Fruit fly (Drosophila melanogaster) whole organism: Measurements from ENCODE around the gene CG31077.

Experiments
- CG8478 ChIP-seq: fragments of >200 bp; optimal IDR thresholded peaks from 2 replicates; lab custom pipeline; 2018; ENCODE audit warnings: inconsistent platforms
- Dll ChIP-seq: fragments of >200 bp; optimal IDR thresholded peaks from 2 replicates; lab custom pipeline; 2017
- EcR ChIP-seq, 2 experiments: fragments of >200 bp; optimal IDR thresholded peaks; 2 replicates each; lab custom pipeline; 2017; ENCODE audit warnings: missing biosample characterization in 2 of 2, missing genetic modification characterization in 2 of 2, missing genetic modification reagents in 2 of 2
- pan ChIP-seq: fragments of >200 bp; optimal IDR thresholded peaks from 2 replicates; lab custom pipeline; 2017
- psq ChIP-seq: fragments of >200 bp; optimal IDR thresholded peaks from 2 replicates; lab custom pipeline; 2017
- usp ChIP-seq: fragments of >200 bp; optimal IDR thresholded peaks from 2 replicates; lab custom pipeline; 2017; ENCODE audit warnings: missing biosample characterization, missing genetic modification characterization, mixed read lengths

CG31077 gene

dm6 chr3R:26987455-26987854 lies 12.1 kb upstream of the CG31077 start:
- no peak for TF ChIP-seq Dll (lab: Kevin White, UChicago)
- no peak for TF ChIP-seq pan (lab: Kevin White, UChicago)
- no peak for TF ChIP-seq psq
- no peak for TF ChIP-seq EcR (GFP tag; optimal IDR thresholded peaks at IDR 0.05; lab: Kevin White, UChicago)
- TF ChIP-seq usp (GFP tag; lab: Kevin White, UChicago), result no peak
- TF ChIP-seq CG8478 (lab: Kevin White, UChicago), result no peak

- TF ChIP-seq CG8478 (lab: Kevin White, UChicago) (no peak), pan (lab: Kevin White, UChicago) (no peak), usp (GFP tag; lab: Kevin White, UChicago) (no peak), psq (peak; percentile 41), EcR (GFP tag; optimal IDR thresholded peaks at IDR 0.05; lab: Kevin White, UChicago) (no peak), Dll (lab: Kevin White, UChicago) (no peak)
Measured at dm6 chr3R:26988412-26988981, 11.1 kb upstream of the CG31077 start, which contains the start of gene CG31075. Gene CG31075 (minus strand): TSS chr3R:26988517.

- TF ChIP-seq pan (lab: Kevin White, UChicago) (peak; percentile 83), usp (GFP tag; lab: Kevin White, UChicago) (no peak), EcR (GFP tag; optimal IDR thresholded peaks at IDR 0.05; lab: Kevin White, UChicago) (peak in 1 of 2 experiments; percentile 43), Dll (lab: Kevin White, UChicago) (no peak), psq (no peak), CG8478 (lab: Kevin White, UChicago) (no peak)
Measured at dm6 chr3R:26989802-26990509, 9.6 kb upstream of the CG31077 start, which contains the start of gene CG31076. Gene CG31076 (minus strand): TSS chr3R:26989852.

- TF ChIP-seq EcR (GFP tag; optimal IDR thresholded peaks at IDR 0.05; lab: Kevin White, UChicago) (no peak), Dll (lab: Kevin White, UChicago) (no peak), usp (GFP tag; lab: Kevin White, UChicago) (no peak), psq (no peak), CG8478 (lab: Kevin White, UChicago) (no peak), pan (lab: Kevin White, UChicago) (no peak)
Measured at dm6 chr3R:26994532-26994931, 5.0 kb upstream of the CG31077 start, which contains the start of gene TwdlC. Gene TwdlC (plus strand): TSS chr3R:26994832.

- TF ChIP-seq Dll (lab: Kevin White, UChicago), result no peak
- no peak for TF ChIP-seq EcR (GFP tag; optimal IDR thresholded peaks at IDR 0.05; lab: Kevin White, UChicago)
- TF ChIP-seq CG8478 (lab: Kevin White, UChicago), result no peak
Measured at dm6 chr3R:26996642-26997041, 2.9 kb upstream of the CG31077 start, which contains the start of gene RYa-R. Gene RYa-R (plus strand): TSS chr3R:26996980.

dm6 chr3R:27002787-27003186 lies 3.2 kb downstream of the CG31077 start:
- TF ChIP-seq pan (lab: Kevin White, UChicago) (no peak), usp (GFP tag; lab: Kevin White, UChicago) (no peak), EcR (GFP tag; optimal IDR thresholded peaks at IDR 0.05; lab: Kevin White, UChicago) (no peak), psq (no peak), Dll (lab: Kevin White, UChicago) (no peak), CG8478 (lab: Kevin White, UChicago) (no peak)

- TF ChIP-seq Dll (lab: Kevin White, UChicago) (no peak), CG8478 (lab: Kevin White, UChicago) (no peak), pan (lab: Kevin White, UChicago) (no peak), usp (GFP tag; lab: Kevin White, UChicago) (no peak), psq (no peak), EcR (GFP tag; optimal IDR thresholded peaks at IDR 0.05; lab: Kevin White, UChicago) (no peak)
Measured at dm6 chr3R:27005338-27005737, 5.8 kb downstream of the CG31077 start, which contains the start of gene CG6296. Gene CG6296 (minus strand): TSS chr3R:27005469.

- TF ChIP-seq psq, result no peak
- TF ChIP-seq EcR (GFP tag; optimal IDR thresholded peaks at IDR 0.05; lab: Kevin White, UChicago), result no peak
- TF ChIP-seq Dll (lab: Kevin White, UChicago), result no peak
- TF ChIP-seq pan (lab: Kevin White, UChicago), result no peak
- no peak for TF ChIP-seq CG8478 (lab: Kevin White, UChicago)
- no peak for TF ChIP-seq usp (GFP tag; lab: Kevin White, UChicago)
Measured at dm6 chr3R:27007022-27007421, 7.5 kb downstream of the CG31077 start, which contains the start of gene CG6295. Gene CG6295 (minus strand): TSS chr3R:27007055.

- TF ChIP-seq usp (GFP tag; lab: Kevin White, UChicago), result no peak
- no peak for TF ChIP-seq Dll (lab: Kevin White, UChicago)
- no peak for TF ChIP-seq pan (lab: Kevin White, UChicago)
- no peak for TF ChIP-seq CG8478 (lab: Kevin White, UChicago)
- no peak for TF ChIP-seq EcR (GFP tag; optimal IDR thresholded peaks at IDR 0.05; lab: Kevin White, UChicago)
- no peak for TF ChIP-seq psq
Measured at dm6 chr3R:27018187-27018586, 18.6 kb downstream of the CG31077 start, which contains the start of gene CG17192. Gene CG17192 (minus strand): TSS chr3R:27018287.

dm6 chr3R:27019701-27020172 lies 20.2 kb downstream of the CG31077 start, which contains the start of gene CG17191:
Gene CG17191 (minus strand): TSS chr3R:27019751.
- no peak for TF ChIP-seq Dll (lab: Kevin White, UChicago)
- no peak for TF ChIP-seq pan (lab: Kevin White, UChicago)
- TF ChIP-seq EcR (GFP tag; optimal IDR thresholded peaks at IDR 0.05; lab: Kevin White, UChicago), result no peak
- no peak for TF ChIP-seq psq
- TF ChIP-seq CG8478 (lab: Kevin White, UChicago), result no peak
- no peak for TF ChIP-seq usp (GFP tag; lab: Kevin White, UChicago)

- no peak for TF ChIP-seq Dll (lab: Kevin White, UChicago)
- TF ChIP-seq pan (lab: Kevin White, UChicago), result no peak
- no peak for TF ChIP-seq usp (GFP tag; lab: Kevin White, UChicago)
- TF ChIP-seq CG8478 (lab: Kevin White, UChicago), result no peak
- TF ChIP-seq EcR (GFP tag; optimal IDR thresholded peaks at IDR 0.05; lab: Kevin White, UChicago), result no peak
- TF ChIP-seq psq, result no peak
Measured at dm6 chr3R:27021278-27021677, 21.7 kb downstream of the CG31077 start, which contains the start of gene CG6283. Gene CG6283 (minus strand): TSS chr3R:27021378.
